Worm (Caenorhabditis elegans): ENCODE measurements around the gene F49E2.2.

Gene F49E2.2

DNA sequence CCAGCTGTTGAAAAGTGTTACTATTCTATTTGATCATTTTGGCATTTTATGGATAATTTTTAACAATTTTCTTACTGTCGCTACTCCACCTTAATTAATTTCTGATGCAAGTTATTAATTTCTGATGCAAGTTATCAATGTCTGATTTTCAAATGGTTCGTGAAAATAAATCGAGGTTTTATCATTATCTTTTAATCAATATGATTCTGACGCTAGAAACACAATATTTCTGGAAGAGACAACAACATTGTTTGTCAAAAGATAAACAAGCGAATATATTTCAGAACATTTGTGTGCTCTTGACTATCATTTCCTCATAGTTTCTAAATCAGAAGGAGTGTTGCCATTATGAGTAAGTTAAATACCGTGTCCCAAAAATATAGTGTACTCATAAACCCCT, at the start of gene F49E2.2:
TSS of gene F49E2.2 (plus strand) at position 301 of the 400 bp plus-strand sequence.
- TF ChIP-seq unc-39 (tag; optimal IDR thresholded peaks at IDR 0.05) (no peak), nhr-28 (tag; optimal IDR thresholded peaks at IDR 0.05) (no peak), lin-13 (tag; optimal IDR thresholded peaks at IDR 0.05) (no peak)

DNA sequence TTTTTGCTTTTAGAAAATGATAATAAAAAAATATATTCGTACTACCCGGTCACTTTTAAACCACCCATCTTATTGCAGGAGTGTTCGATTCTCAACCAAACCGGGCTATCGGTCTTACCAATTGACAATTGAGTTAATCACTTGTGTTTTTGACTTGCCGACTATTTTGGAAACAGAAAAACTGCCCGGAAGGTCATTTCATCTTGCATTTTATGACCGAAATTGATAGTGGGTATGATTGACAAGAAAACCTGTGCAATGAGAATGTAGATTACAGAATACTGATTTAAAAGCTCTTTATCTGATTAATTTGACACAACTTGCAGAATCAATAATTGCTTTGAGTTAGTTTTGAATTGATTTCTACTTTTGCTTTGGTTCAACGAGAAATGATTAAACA, 49.4 kb upstream of the F49E2.2 start, which contains the start of gene C07B5.2:
TSS of gene C07B5.2 (minus strand) at position 101 of the 400 bp plus-strand sequence.
- TF ChIP-seq mls-2 (tag; optimal IDR thresholded peaks at IDR 0.05), result no peak
- TF ChIP-seq flh-1 (GFP tag; optimal IDR thresholded peaks at IDR 0.05), result no peak
- no peak for TF ChIP-seq tbx-8 (GFP tag; optimal IDR thresholded peaks at IDR 0.05)
- no peak for TF ChIP-seq hlh-1 (tag; optimal IDR thresholded peaks at IDR 0.05)
- no peak for TF ChIP-seq nhr-76 (tag; optimal IDR thresholded peaks at IDR 0.05)
- TF ChIP-seq bed-3 (GFP tag; optimal IDR thresholded peaks at IDR 0.05), result no peak
- no peak for TF ChIP-seq ztf-11 (tag; optimal IDR thresholded peaks at IDR 0.05)
- no peak for TF ChIP-seq elt-3 (tag; optimal IDR thresholded peaks at IDR 0.05)
- no peak for TF ChIP-seq cnd-1 (tag; optimal IDR thresholded peaks at IDR 0.05)
- TF ChIP-seq nhr-28 (tag; optimal IDR thresholded peaks at IDR 0.05), result no peak
- TF ChIP-seq blmp-1 (tag; optimal IDR thresholded peaks at IDR 0.05), result no peak
- no peak for TF ChIP-seq mab-5 (tag; optimal IDR thresholded peaks at IDR 0.05)
- no peak for TF ChIP-seq sptf-1 (tag; optimal IDR thresholded peaks at IDR 0.05)
- no peak for TF ChIP-seq unc-62 (GFP tag; optimal IDR thresholded peaks at IDR 0.05)
- no peak for TF ChIP-seq snpc-4 (tag; optimal IDR thresholded peaks at IDR 0.05)
- no peak for TF ChIP-seq unc-39 (tag; optimal IDR thresholded peaks at IDR 0.05)
- no peak for TF ChIP-seq unc-120 (tag; optimal IDR thresholded peaks at IDR 0.05; ENCODE audit: poor library complexity, severe bottlenecking)
- TF ChIP-seq ceh-39 (tag; optimal IDR thresholded peaks at IDR 0.05), result no peak
- no peak for TF ChIP-seq zip-8 (tag; optimal IDR thresholded peaks at IDR 0.05)

DNA sequence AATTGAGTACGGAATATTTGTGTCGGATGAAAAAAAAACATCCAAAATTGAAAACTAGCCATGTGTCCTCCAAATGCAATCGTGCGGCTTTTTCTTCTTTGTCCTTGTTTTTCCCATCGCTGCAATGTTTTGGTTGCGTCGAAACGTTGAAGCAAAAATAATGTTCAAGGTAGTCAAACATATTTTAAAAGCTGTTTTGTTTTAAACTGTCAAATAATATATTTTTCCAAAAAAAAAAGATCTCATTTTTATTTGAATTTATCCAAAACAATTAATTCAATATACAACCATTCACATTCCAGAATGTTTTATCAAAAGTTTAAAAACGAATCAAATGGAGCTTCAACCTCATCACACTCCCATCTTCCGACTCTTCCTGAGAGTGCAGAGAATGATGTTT, 47.8 kb upstream of the F49E2.2 start, which contains the start of gene C07B5.6:
TSS of gene C07B5.6 (plus strand) at position 301 of the 400 bp plus-strand sequence.
- TF ChIP-seq ceh-43 (GFP tag; optimal IDR thresholded peaks at IDR 0.05), result no peak
- no peak for TF ChIP-seq zip-8 (tag; optimal IDR thresholded peaks at IDR 0.05)
- no peak for TF ChIP-seq drap-1 (GFP tag; optimal IDR thresholded peaks at IDR 0.05)
- no peak for TF ChIP-seq nhr-2 (tag; optimal IDR thresholded peaks at IDR 0.05)
- no peak for TF ChIP-seq unc-120 (tag; optimal IDR thresholded peaks at IDR 0.05; ENCODE audit: poor library complexity, severe bottlenecking)
- TF ChIP-seq elt-1 (tag; optimal IDR thresholded peaks at IDR 0.05; ENCODE audit: borderline replicate concordance, insufficient read depth), result no peak
- TF ChIP-seq lin-13 (tag; optimal IDR thresholded peaks at IDR 0.05), result no peak
- no peak for TF ChIP-seq nhr-76 (tag; optimal IDR thresholded peaks at IDR 0.05)

DNA sequence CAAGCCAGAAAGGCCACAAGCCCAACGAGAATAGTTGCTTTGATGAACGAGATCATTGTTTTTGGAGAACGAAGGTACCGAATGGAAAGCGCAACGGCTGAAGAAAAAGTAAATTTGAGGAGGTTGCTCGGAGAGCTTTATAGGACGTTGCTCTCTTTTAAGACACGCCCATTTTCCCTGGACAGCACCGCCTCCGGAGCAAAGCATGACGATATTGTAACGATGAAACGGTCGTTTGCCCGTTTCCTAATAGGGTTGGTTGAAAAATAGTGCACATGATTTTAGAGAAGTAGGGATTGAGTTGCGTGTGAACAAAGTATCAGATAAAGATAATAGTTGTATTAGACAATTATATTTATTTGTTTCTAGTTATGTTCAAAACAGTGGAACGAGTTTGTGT, 43.4 kb upstream of the F49E2.2 start, which contains the start of gene C07B5.3:
TSS of gene C07B5.3 (minus strand) at position 101 of the 400 bp plus-strand sequence.
- TF ChIP-seq elt-3 (tag; optimal IDR thresholded peaks at IDR 0.05) (no peak), ceh-83 (GFP tag; optimal IDR thresholded peaks at IDR 0.05) (no peak)

DNA sequence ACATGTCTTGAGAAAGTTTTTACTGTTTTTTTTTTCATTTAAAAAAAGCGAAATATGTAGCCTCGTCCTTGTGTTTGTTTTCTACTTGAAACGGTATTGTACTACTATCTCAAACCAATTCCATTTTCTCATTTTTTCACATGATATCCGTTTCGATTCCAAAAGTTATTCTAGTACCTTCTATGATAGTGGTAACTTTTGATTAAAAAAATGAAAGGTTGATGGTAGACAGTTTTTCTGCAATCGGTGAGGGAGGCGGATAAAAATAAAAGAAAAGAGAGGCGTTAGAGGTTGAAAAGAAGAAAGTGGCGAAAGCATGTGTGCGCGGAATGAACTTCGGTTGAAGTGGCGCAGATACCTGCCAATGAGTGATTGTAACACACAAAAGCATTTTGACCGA, 38.6 kb upstream of the F49E2.2 start:
- TF ChIP-seq unc-120 (tag; optimal IDR thresholded peaks at IDR 0.05; ENCODE audit: poor library complexity, severe bottlenecking) (no peak), tbx-8 (GFP tag; optimal IDR thresholded peaks at IDR 0.05) (no peak), drap-1 (GFP tag; optimal IDR thresholded peaks at IDR 0.05) (no peak)

ce11 chrX:9529360-9529759, 37.2 kb upstream of the F49E2.2 start, which contains the start of gene C07B5.4:
TSS of gene C07B5.4 (plus strand) at chrX:9529660.
- TF ChIP-seq zip-8 (tag; optimal IDR thresholded peaks at IDR 0.05), result no peak
- TF ChIP-seq blmp-1 (tag; optimal IDR thresholded peaks at IDR 0.05), result no peak
- no peak for TF ChIP-seq ces-1 (GFP tag; optimal IDR thresholded peaks at IDR 0.05)
- no peak for TF ChIP-seq nhr-237 (tag; optimal IDR thresholded peaks at IDR 0.05)
- TF ChIP-seq elt-1 (tag; optimal IDR thresholded peaks at IDR 0.05; ENCODE audit: borderline replicate concordance, insufficient read depth), result no peak
- TF ChIP-seq ztf-11 (tag; optimal IDR thresholded peaks at IDR 0.05), result no peak
- no peak for TF ChIP-seq nhr-28 (tag; optimal IDR thresholded peaks at IDR 0.05)

- TF ChIP-seq elt-1 (tag; optimal IDR thresholded peaks at IDR 0.05; ENCODE audit: borderline replicate concordance, insufficient read depth) (no peak), lin-13 (tag; optimal IDR thresholded peaks at IDR 0.05) (no peak), hlh-1 (tag; optimal IDR thresholded peaks at IDR 0.05) (no peak), elt-3 (tag; optimal IDR thresholded peaks at IDR 0.05) (no peak)
These were observed 34.9 kb upstream of the F49E2.2 start for ce11 chrX:9531640-9532039.
